Fruit fly (Drosophila melanogaster) S2 (cell line): ENCODE data around the gene CG11755.

Experiments
- CG8478 ChIP-seq: fragments of >200 bp; optimal IDR thresholded peaks from 2 replicates; lab custom pipeline; 2018
- CTCF ChIP-seq, 2 experiments: fragments of >200 bp; optimal IDR thresholded peaks; 2 replicates each; lab custom pipeline; 2018

DNA sequence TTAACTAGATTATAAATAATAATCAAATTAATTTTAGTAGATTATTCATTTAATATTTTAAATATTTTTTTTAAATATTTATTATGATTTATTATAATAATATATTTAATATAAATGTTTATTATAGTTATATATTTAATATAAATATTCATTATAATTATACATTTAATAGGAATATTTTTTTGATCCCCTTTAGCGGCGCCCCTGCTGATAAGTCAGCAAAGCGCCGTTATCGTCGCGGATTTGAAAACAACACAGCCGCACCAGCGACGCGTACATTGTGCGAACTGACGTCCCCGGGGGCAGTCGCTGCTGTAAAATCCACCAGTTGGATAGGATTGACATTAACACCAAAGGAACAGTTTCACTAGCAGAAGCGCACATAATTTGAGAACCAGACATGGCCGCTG is 36.0 kb downstream of the CG11755 start, which contains the start of gene CG8112:
- TF ChIP-seq CG8478 (lab: Kevin White, UChicago) (no peak), CTCF (optimal IDR thresholded peaks at IDR 0.05; lab: Kevin White, UChicago) (no peak)
